Worm (Caenorhabditis elegans): Measurements from ENCODE around the gene T22D1.18.

T22D1.18 gene

DNA sequence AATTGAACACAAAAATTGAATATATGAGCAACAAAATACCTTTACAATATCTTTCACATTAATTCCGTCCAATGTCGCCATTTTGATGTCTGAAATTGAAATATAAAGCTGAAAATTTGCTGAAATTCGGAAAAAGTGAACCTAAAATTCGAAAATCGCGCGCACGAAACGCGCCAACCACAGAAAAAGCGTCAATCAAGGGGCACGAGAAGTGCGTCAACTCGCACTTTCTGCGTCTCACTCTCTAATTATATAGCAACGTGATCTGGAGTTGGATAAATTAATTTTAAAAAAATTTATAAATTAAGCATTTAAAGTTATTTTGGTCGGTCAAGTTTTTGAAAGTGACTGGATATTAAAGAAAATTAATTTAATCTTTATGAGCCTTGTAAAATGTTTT is 645 bp downstream of the T22D1.18 start, which contains the start of gene ruvb-2 (continued):
- TF ChIP-seq ceh-82 (tag; optimal IDR thresholded peaks at IDR 0.05) (peak; percentile 26), nhr-43 (tag; optimal IDR thresholded peaks at IDR 0.05; ENCODE audit: poor library complexity, severe bottlenecking) (peak; percentile 86), lsy-12 (tag; optimal IDR thresholded peaks at IDR 0.05) (peak; percentile 78), egl-27 (tag; optimal IDR thresholded peaks at IDR 0.05) (no peak), pha-4 (tag; optimal IDR thresholded peaks at IDR 0.05) (peak; percentile 93)

DNA sequence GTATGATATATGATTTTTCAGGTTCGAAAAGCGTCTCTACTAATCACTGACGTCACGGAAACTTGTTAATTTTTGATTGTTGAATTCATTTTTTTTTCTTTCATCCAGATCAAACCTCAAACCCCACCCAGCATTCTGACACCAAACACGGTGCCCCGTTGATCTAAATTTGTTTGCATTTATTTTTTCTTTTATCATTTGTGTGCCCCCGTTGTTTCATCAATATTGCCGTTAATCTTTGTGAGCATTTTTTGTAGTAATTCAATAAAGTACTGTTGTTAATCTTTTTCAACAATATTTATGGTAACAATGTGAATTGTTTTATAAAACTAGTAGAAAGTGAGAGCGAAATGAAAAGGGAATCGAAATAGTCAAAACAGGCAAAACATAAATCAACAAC is 3.1 kb downstream of the T22D1.18 start:
- TF ChIP-seq fos-1 (tag; optimal IDR thresholded peaks at IDR 0.05) (no peak), R02D3.7 (tag; optimal IDR thresholded peaks at IDR 0.05) (no peak), unc-39 (tag; optimal IDR thresholded peaks at IDR 0.05) (no peak), lin-15B (tag; optimal IDR thresholded peaks at IDR 0.05) (no peak), sea-2 (GFP tag; optimal IDR thresholded peaks at IDR 0.05) (no peak), eor-1 (tag; optimal IDR thresholded peaks at IDR 0.05) (no peak), ceh-82 (tag; optimal IDR thresholded peaks at IDR 0.05) (no peak), nhr-23 (tag; optimal IDR thresholded peaks at IDR 0.05) (no peak), elt-3 (tag; optimal IDR thresholded peaks at IDR 0.05) (no peak), zag-1 (tag; optimal IDR thresholded peaks at IDR 0.05) (no peak)

DNA sequence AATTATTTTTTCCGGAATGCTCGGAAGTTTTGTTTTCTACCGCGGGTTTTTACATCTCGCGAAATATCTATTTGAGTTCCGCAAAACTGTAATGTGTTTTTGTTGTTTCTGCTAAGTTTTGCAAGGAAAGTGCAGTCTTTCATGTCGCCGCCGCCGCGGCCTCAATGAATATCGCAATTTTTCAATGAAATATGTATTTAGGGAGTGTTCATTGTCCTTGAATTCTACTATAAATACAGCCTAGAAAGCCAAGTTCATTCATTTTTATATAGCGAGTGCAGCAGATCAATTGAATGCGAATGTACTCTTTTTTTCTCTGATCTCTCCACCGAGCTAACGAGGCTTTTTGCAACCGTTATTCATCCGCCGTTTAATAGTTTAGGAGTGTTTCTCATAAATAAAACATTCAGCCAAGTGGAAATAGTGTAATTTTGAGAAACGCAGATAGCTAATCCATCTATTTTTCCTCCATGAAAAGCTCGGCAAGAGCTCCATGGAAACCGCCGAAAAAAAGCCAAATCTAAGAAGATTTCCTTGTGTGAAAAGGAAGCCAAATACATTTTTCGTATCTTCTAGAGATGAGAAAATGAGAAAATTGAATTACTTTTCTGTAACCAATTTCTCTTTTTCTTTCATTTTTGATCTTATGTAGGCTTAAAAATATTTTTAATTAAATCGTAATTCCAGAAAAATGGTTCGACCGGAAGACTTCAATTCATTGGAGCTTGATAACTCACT is 6.9 kb downstream of the T22D1.18 start, which contains the start of gene T22D1.3:
Gene T22D1.3, plus strand, starts transcription at position 688 of the 738 bp plus-strand sequence.
- TF ChIP-seq nhr-23 (tag; optimal IDR thresholded peaks at IDR 0.05) (peak; percentile 8), ceh-28 (tag; optimal IDR thresholded peaks at IDR 0.05) (no peak)

DNA sequence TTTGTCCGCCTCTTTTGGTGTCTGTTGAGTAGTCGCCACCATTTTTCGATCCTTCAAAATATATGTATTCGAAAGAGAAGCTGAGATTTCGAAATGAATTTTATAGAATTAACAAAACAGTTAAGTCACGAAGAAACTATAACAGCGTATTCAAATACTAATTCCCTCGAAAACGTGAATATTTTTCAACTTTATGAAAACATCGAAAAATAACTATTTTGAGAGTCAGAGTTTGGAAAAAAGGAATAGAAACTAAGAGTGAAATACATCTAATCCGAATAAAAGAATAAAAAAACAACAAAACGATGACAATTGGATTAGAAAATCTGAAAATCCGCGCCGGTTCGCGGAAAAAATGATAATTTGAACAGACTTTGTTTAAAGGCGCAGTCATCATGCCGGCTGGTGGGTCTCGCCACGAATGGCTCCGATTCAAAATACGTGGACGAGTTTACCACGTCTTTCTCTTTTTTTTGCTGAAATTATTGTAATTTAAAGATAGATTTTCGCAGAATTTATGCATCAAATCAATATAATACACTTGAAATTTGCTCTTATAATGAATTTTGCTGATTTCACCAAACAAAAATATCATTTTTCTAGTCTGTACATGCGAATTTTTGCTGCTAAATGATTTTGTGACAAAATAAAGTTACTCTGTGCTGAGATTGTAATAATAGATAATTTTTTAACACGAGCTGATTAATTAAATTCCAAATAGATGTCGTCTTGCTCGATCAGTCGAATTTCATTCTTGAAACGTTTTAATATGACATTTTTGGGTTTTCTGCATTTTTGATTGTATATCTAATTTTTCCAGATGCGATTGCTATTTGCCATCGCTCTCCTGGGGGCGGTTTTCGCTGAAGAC is 9.9 kb downstream of the T22D1.18 start, which contains the start of the genes rpn-1 and ribo-1:
Gene rpn-1, minus strand, starts transcription at position 51 of the 871 bp plus-strand sequence.
Gene ribo-1, plus strand, starts transcription at position 821 of the 871 bp plus-strand sequence.
- peak; percentile 53 for TF ChIP-seq hmg-11 (tag; optimal IDR thresholded peaks at IDR 0.05)
- no peak for TF ChIP-seq nhr-12 (tag; optimal IDR thresholded peaks at IDR 0.05)
- peak; percentile 17 for TF ChIP-seq snpc-4 (tag; optimal IDR thresholded peaks at IDR 0.05)
- TF ChIP-seq fkh-2 (tag; optimal IDR thresholded peaks at IDR 0.05), result no peak
- TF ChIP-seq egl-5 (tag; optimal IDR thresholded peaks at IDR 0.05), result peak; percentile 39
- peak; percentile 68 for TF ChIP-seq nfya-1 (tag; optimal IDR thresholded peaks at IDR 0.05; ENCODE audit: insufficient read depth)
- no peak for TF ChIP-seq pqm-1 (tag; optimal IDR thresholded peaks at IDR 0.05)
- TF ChIP-seq nhr-43 (tag; optimal IDR thresholded peaks at IDR 0.05; ENCODE audit: poor library complexity, severe bottlenecking), result no peak
- TF ChIP-seq nhr-11 (tag; optimal IDR thresholded peaks at IDR 0.05), result no peak
- TF ChIP-seq pha-4 (tag; optimal IDR thresholded peaks at IDR 0.05), result peak; percentile 55
- TF ChIP-seq skn-1 (tag; optimal IDR thresholded peaks at IDR 0.05), result peak; percentile 99
- TF ChIP-seq lin-39 (tag; optimal IDR thresholded peaks at IDR 0.05), result peak; percentile 65
- no peak for TF ChIP-seq nhr-76 (tag; optimal IDR thresholded peaks at IDR 0.05)
- no peak for TF ChIP-seq nhr-28 (tag; optimal IDR thresholded peaks at IDR 0.05)
- TF ChIP-seq nhr-67 (tag; optimal IDR thresholded peaks at IDR 0.05), result no peak
- no peak for TF ChIP-seq ztf-4 (tag; optimal IDR thresholded peaks at IDR 0.05)
- no peak for TF ChIP-seq eor-1 (tag; optimal IDR thresholded peaks at IDR 0.05)
- no peak for TF ChIP-seq daf-12 (tag; optimal IDR thresholded peaks at IDR 0.05)
- TF ChIP-seq ama-1 (optimal IDR thresholded peaks at IDR 0.05), result peak; percentile 2
- no peak for TF ChIP-seq jun-1 (tag; optimal IDR thresholded peaks at IDR 0.05)
- no peak for TF ChIP-seq fkh-10 (GFP tag; optimal IDR thresholded peaks at IDR 0.05)
- TF ChIP-seq mdl-1 (tag; optimal IDR thresholded peaks at IDR 0.05), result no peak
- TF ChIP-seq ceh-82 (tag; optimal IDR thresholded peaks at IDR 0.05), result no peak
- no peak for TF ChIP-seq nhr-25 (tag; optimal IDR thresholded peaks at IDR 0.05)
- TF ChIP-seq nhr-237 (tag; optimal IDR thresholded peaks at IDR 0.05), result no peak
- TF ChIP-seq tbx-2 (tag; optimal IDR thresholded peaks at IDR 0.05), result no peak
- TF ChIP-seq lsy-12 (tag; optimal IDR thresholded peaks at IDR 0.05), result no peak
- no peak for TF ChIP-seq mml-1 (tag; optimal IDR thresholded peaks at IDR 0.05)
- TF ChIP-seq ceh-9 (tag; optimal IDR thresholded peaks at IDR 0.05), result no peak
- TF ChIP-seq aly-2 (tag; optimal IDR thresholded peaks at IDR 0.05), result no peak
- no peak for TF ChIP-seq ZK546.5 (tag; optimal IDR thresholded peaks at IDR 0.05)
- no peak for TF ChIP-seq zag-1 (tag; optimal IDR thresholded peaks at IDR 0.05)
- TF ChIP-seq elt-1 (tag; optimal IDR thresholded peaks at IDR 0.05), result no peak
- TF ChIP-seq elt-3 (tag; optimal IDR thresholded peaks at IDR 0.05), result no peak
- no peak for TF ChIP-seq sea-2 (GFP tag; optimal IDR thresholded peaks at IDR 0.05)
- no peak for TF ChIP-seq unc-39 (tag; optimal IDR thresholded peaks at IDR 0.05)
- TF ChIP-seq nhr-77 (tag; optimal IDR thresholded peaks at IDR 0.05), result no peak
- no peak for TF ChIP-seq nhr-23 (tag; optimal IDR thresholded peaks at IDR 0.05)
- TF ChIP-seq ceh-28 (tag; optimal IDR thresholded peaks at IDR 0.05), result no peak
- no peak for TF ChIP-seq egl-27 (tag; optimal IDR thresholded peaks at IDR 0.05)
- no peak for TF ChIP-seq fos-1 (tag; optimal IDR thresholded peaks at IDR 0.05)
- TF ChIP-seq lin-15B (tag; optimal IDR thresholded peaks at IDR 0.05), result peak; percentile 55
